Fruit fly (Drosophila melanogaster): ENCODE measurements around the gene CG16713.
A peak's percentile ranks its signal among the peaks of the same experiment; 100 is the strongest.

CG16713 gene

DNA sequence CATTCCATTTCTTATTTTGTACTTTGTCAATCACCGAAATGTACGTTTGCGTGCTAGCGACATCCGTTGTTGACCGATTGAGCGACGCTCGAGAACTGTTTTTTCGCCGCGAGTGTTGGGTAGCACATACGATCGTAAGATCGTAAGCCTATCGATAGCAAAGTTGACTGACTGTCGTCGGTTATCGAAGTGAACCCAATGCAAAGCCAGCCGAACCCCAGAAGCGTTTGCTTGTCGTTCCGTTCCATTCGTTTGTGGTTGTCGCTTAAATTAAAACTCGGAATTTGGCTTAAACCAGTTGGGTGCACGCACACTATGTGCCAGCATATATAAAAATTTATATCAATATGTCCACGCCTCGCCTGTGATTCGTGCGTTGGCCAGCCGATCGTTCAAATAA, 49.2 kb downstream of the CG16713 start:
- TF ChIP-seq fru (GFP tag; optimal IDR thresholded peaks at IDR 0.05) (no peak), CG32264 (GFP tag; optimal IDR thresholded peaks at IDR 0.05) (no peak), br (GFP tag; optimal IDR thresholded peaks at IDR 0.05) (peak; percentile 2)

DNA sequence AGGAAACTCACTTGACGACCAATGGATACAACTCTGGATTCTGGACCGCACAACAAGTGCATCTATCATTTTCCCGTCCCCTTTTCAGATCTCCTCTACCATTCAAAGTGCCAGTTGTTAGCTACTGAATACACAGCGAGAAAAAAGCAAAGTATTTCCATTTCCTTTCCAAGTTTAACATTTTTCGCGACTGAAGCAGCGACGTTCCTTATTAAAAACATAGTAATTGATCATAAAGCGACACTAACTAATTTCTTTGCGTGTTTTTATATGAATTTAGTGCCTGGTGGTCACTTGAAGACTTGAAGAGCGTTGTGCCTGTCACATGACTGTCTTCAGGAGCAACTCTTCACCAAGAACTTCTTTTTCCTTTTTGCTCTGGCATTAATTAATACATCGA, 49.9 kb downstream of the CG16713 start:
- TF ChIP-seq pan (optimal IDR thresholded peaks at IDR 0.05) (no peak), Myc (optimal IDR thresholded peaks at IDR 0.05) (no peak), OdsH (GFP tag; optimal IDR thresholded peaks at IDR 0.05) (no peak)
